Fruit fly (Drosophila melanogaster) whole organism, embryonic: ENCODE measurements around the gene Ccz1.

Experiments
- B-H1 ChIP-seq: fragments of 200-800 bp; sonication (Bioruptor generic); IDR thresholded peaks from 3 replicates; pipeline ENCODE4 v1.3.6; 2022; ENCODE audit warnings: missing biosample characterization, missing genetic modification characterization
- CG10366 ChIP-seq: fragments of 200-800 bp; sonication (Bioruptor generic); IDR thresholded peaks from 2 replicates; pipeline ENCODE4 v1.3.6; 2022; ENCODE audit warnings: missing biosample characterization, missing genetic modification characterization
- CG10979 ChIP-seq: fragments of 200-800 bp; sonication (Bioruptor generic); optimal IDR thresholded peaks from 2 replicates; lab custom pipeline; 2018; ENCODE audit warnings: missing biosample characterization, mild to moderate bottlenecking, missing genetic modification characterization, moderate library complexity
- CG11247 ChIP-seq: fragments of 200-800 bp; sonication (Bioruptor generic); IDR thresholded peaks from 2 replicates; pipeline ENCODE4 v1.3.6; 2022; ENCODE audit warnings: missing biosample characterization, missing genetic modification characterization
- CG12659 ChIP-seq: fragments of 200-800 bp; sonication (Bioruptor generic); optimal IDR thresholded peaks from 3 replicates; lab custom pipeline; 2017; ENCODE audit warnings: mild to moderate bottlenecking, missing biosample characterization, missing genetic modification reagents, missing genetic modification characterization
- CG13287 ChIP-seq: fragments of 200-800 bp; sonication (Bioruptor generic); IDR thresholded peaks from 2 replicates; pipeline ENCODE4 v1.3.6; 2022; ENCODE audit warnings: missing biosample characterization, missing genetic modification characterization; ENCODE audit not compliant: partially characterized antibody
- CG13424 ChIP-seq: fragments of 200-800 bp; sonication (Bioruptor generic); optimal IDR thresholded peaks from 2 replicates; lab custom pipeline; 2019; ENCODE audit warnings: missing biosample characterization, mild to moderate bottlenecking, missing genetic modification characterization, moderate library complexity
- CG1529 ChIP-seq: fragments of 200-800 bp; sonication (Bioruptor generic); optimal IDR thresholded peaks from 3 replicates; lab custom pipeline; 2018; ENCODE audit warnings: missing biosample characterization, missing genetic modification characterization
- CG15514 ChIP-seq: fragments of 200-800 bp; sonication (Bioruptor generic); optimal IDR thresholded peaks from 3 replicates; lab custom pipeline; 2017; ENCODE audit warnings: missing biosample characterization, missing genetic modification characterization, mild to moderate bottlenecking, moderate library complexity, missing genetic modification reagents
- CG17612 ChIP-seq: fragments of 200-800 bp; sonication (Bioruptor generic); IDR thresholded peaks from 2 replicates; pipeline ENCODE4 v1.3.6; 2022; ENCODE audit warnings: missing biosample characterization, missing genetic modification characterization
- CG17912 ChIP-seq: fragments of 200-800 bp; sonication (Bioruptor generic); optimal IDR thresholded peaks from 2 replicates; lab custom pipeline; 2018; ENCODE audit warnings: missing biosample characterization, mild to moderate bottlenecking, missing genetic modification characterization
- CG1832 ChIP-seq: fragments of 200-800 bp; sonication (Bioruptor generic); optimal IDR thresholded peaks from 2 replicates; lab custom pipeline; 2017; ENCODE audit warnings: missing biosample characterization, mild to moderate bottlenecking, missing genetic modification characterization, inconsistent platforms
- CG3407 ChIP-seq: fragments of 200-800 bp; sonication (Bioruptor generic); optimal IDR thresholded peaks from 2 replicates; lab custom pipeline; 2018; ENCODE audit warnings: missing biosample characterization, mild to moderate bottlenecking, missing genetic modification characterization
- CG3726 ChIP-seq: fragments of 200-800 bp; sonication (Bioruptor generic); IDR thresholded peaks from 3 replicates; pipeline ENCODE4, ENCODE4 v1.3.6; 2022; ENCODE audit warnings: missing biosample characterization, missing genetic modification characterization
- CG6175 ChIP-seq: fragments of 200-800 bp; sonication (Bioruptor generic); IDR thresholded peaks from 3 replicates; pipeline ENCODE4 v1.3.6; 2022; ENCODE audit warnings: missing biosample characterization, missing genetic modification characterization
- CG6683 ChIP-seq: fragments of 200-800 bp; sonication (Bioruptor generic); optimal IDR thresholded peaks from 2 replicates; lab custom pipeline; 2017; ENCODE audit warnings: missing biosample characterization, mild to moderate bottlenecking, missing genetic modification characterization, missing genetic modification reagents
- CG6854 ChIP-seq: fragments of 200-800 bp; sonication (Bioruptor generic); optimal IDR thresholded peaks from 3 replicates; lab custom pipeline; 2017; ENCODE audit warnings: missing biosample characterization, mild to moderate bottlenecking, missing genetic modification characterization
- CG7372 ChIP-seq: fragments of 200-800 bp; sonication (Bioruptor generic); IDR thresholded peaks from 2 replicates; pipeline ENCODE4 v1.3.6; 2022; ENCODE audit warnings: missing biosample characterization, missing genetic modification characterization
- CG7963 ChIP-seq: fragments of 200-800 bp; sonication (Bioruptor generic); IDR thresholded peaks from 3 replicates; pipeline ENCODE4 v1.3.6; 2022; ENCODE audit warnings: missing biosample characterization, missing genetic modification characterization; ENCODE audit not compliant: partially characterized antibody
- CG8765 ChIP-seq: fragments of 200-800 bp; sonication (Bioruptor generic); IDR thresholded peaks from 2 replicates; pipeline ENCODE4 v1.3.6; 2022; ENCODE audit warnings: missing biosample characterization, missing genetic modification characterization
- CG9727 ChIP-seq: fragments of 200-800 bp; sonication (Bioruptor generic); optimal IDR thresholded peaks from 3 replicates; lab custom pipeline; 2017; ENCODE audit warnings: missing biosample characterization, mild to moderate bottlenecking, missing genetic modification characterization
- CoRest ChIP-seq: fragments of 200-800 bp; sonication (Bioruptor generic); optimal IDR thresholded peaks from 3 replicates; lab custom pipeline; 2018; ENCODE audit warnings: missing biosample characterization, mild to moderate bottlenecking, missing genetic modification characterization, moderate library complexity
- H2.0 ChIP-seq: fragments of 200-800 bp; sonication (Bioruptor generic); IDR thresholded peaks from 2 replicates; pipeline ENCODE4 v1.3.6; 2022; ENCODE audit warnings: missing biosample characterization, missing genetic modification characterization
- HmgZ ChIP-seq: fragments of 200-800 bp; sonication (Bioruptor generic); optimal IDR thresholded peaks from 2 replicates; lab custom pipeline; 2018; ENCODE audit warnings: missing biosample characterization, mild to moderate bottlenecking, missing genetic modification characterization
- Lim3 ChIP-seq: fragments of 200-800 bp; sonication (Bioruptor generic); IDR thresholded peaks from 2 replicates; pipeline ENCODE4 v1.3.6; 2022; ENCODE audit warnings: missing biosample characterization, missing genetic modification characterization
- Nf-YC ChIP-seq: fragments of 200-800 bp; optimal IDR thresholded peaks from 3 replicates; lab custom pipeline; 2019; ENCODE audit warnings: missing biosample characterization, mild to moderate bottlenecking, missing genetic modification characterization, moderate library complexity
- Opbp ChIP-seq: fragments of 200-800 bp; sonication (Bioruptor generic); IDR thresholded peaks from 3 replicates; pipeline ENCODE4 v1.3.6; 2022; ENCODE audit warnings: missing biosample characterization, missing genetic modification characterization; ENCODE audit not compliant: partially characterized antibody
- Side ChIP-seq: fragments of 200-800 bp; sonication (Bioruptor generic); optimal IDR thresholded peaks from 2 replicates; lab custom pipeline; 2016; ENCODE audit warnings: missing biosample characterization, missing genetic modification characterization
- Tbp ChIP-seq: fragments of >200 bp; optimal IDR thresholded peaks from 2 replicates; lab custom pipeline; 2018; ENCODE audit warnings: missing biosample characterization, missing genetic modification characterization
- ap ChIP-seq: fragments of 200-800 bp; sonication (Bioruptor generic); IDR thresholded peaks from 2 replicates; pipeline ENCODE4 v1.3.6; 2022; ENCODE audit warnings: missing biosample characterization, missing genetic modification characterization
- bcd ChIP-seq: fragments of 200-800 bp; sonication (Bioruptor generic); optimal IDR thresholded peaks from 2 replicates; lab custom pipeline; 2017; ENCODE audit warnings: missing biosample characterization, mild to moderate bottlenecking, missing genetic modification characterization
- cas ChIP-seq: fragments of 200-800 bp; sonication (Bioruptor generic); IDR thresholded peaks from 2 replicates; pipeline ENCODE4 v1.3.6; 2022; ENCODE audit warnings: missing biosample characterization, missing genetic modification characterization
- chif ChIP-seq, 2 experiments: fragments of 200-800 bp; sonication (Bioruptor generic); optimal IDR thresholded peaks; 3 replicates each; lab custom pipeline; 2016; ENCODE audit warnings: missing biosample characterization in 2 of 2, missing genetic modification characterization in 2 of 2
- ci ChIP-seq: fragments of 200-800 bp; sonication (Bioruptor generic); IDR thresholded peaks from 3 replicates; pipeline ENCODE4 v1.3.6; 2022; ENCODE audit warnings: missing biosample characterization, missing genetic modification characterization
- corto ChIP-seq: fragments of 200-800 bp; sonication (Bioruptor generic); optimal IDR thresholded peaks from 2 replicates; lab custom pipeline; 2016; ENCODE audit warnings: missing biosample characterization, mild to moderate bottlenecking, missing genetic modification characterization, moderate library complexity
- crp ChIP-seq, 2 experiments: fragments of 200-800 bp; sonication (Bioruptor generic); optimal IDR thresholded peaks; 2 replicates in 1 of 2; 3 replicates in 1 of 2; lab custom pipeline; 2017; ENCODE audit warnings: missing biosample characterization in 2 of 2, missing genetic modification characterization in 2 of 2, mild to moderate bottlenecking in 1 of 2, moderate library complexity in 1 of 2
- disco-r ChIP-seq: fragments of 200-800 bp; sonication (Bioruptor generic); optimal IDR thresholded peaks from 2 replicates; lab custom pipeline; 2016; ENCODE audit warnings: missing biosample characterization, missing genetic modification characterization
- dysf ChIP-seq: fragments of 200-800 bp; sonication (Bioruptor generic); IDR thresholded peaks from 3 replicates; pipeline ENCODE4 v1.3.6; 2022; ENCODE audit warnings: missing biosample characterization, missing genetic modification characterization
- ham ChIP-seq: fragments of 200-800 bp; sonication (Bioruptor generic); IDR thresholded peaks from 2 replicates; pipeline ENCODE4 v1.3.6; 2022; ENCODE audit warnings: missing biosample characterization, missing genetic modification characterization
- hb ChIP-seq: fragments of 200-800 bp; sonication (Bioruptor generic); IDR thresholded peaks from 3 replicates; pipeline ENCODE4 v1.3.6; 2022; ENCODE audit warnings: missing biosample characterization, missing genetic modification characterization; ENCODE audit not compliant: partially characterized antibody
- klu ChIP-seq: fragments of 200-800 bp; sonication (Bioruptor generic); IDR thresholded peaks from 2 replicates; pipeline ENCODE4 v1.3.6; 2022; ENCODE audit warnings: missing biosample characterization, missing genetic modification characterization
- lmd ChIP-seq: fragments of 200-800 bp; sonication (Bioruptor generic); IDR thresholded peaks from 2 replicates; pipeline ENCODE4 v1.3.6; 2022; ENCODE audit warnings: missing biosample characterization, missing genetic modification characterization
- onecut ChIP-seq: fragments of 200-800 bp; sonication (Bioruptor generic); IDR thresholded peaks from 2 replicates; pipeline ENCODE4 v1.3.6; 2022; ENCODE audit warnings: missing biosample characterization, missing genetic modification characterization
- run ChIP-seq: fragments of 200-800 bp; sonication (Bioruptor generic); optimal IDR thresholded peaks from 3 replicates; lab custom pipeline; 2018; ENCODE audit warnings: missing biosample characterization, mild to moderate bottlenecking, missing genetic modification characterization
- sisA ChIP-seq: fragments of 200-800 bp; sonication (Bioruptor generic); IDR thresholded peaks from 2 replicates; pipeline ENCODE4 v1.3.6; 2022; ENCODE audit warnings: missing biosample characterization, missing genetic modification characterization
- slp2 ChIP-seq: fragments of 200-800 bp; sonication (Bioruptor generic); optimal IDR thresholded peaks from 2 replicates; lab custom pipeline; 2016; ENCODE audit warnings: missing biosample characterization, missing genetic modification characterization
- tap ChIP-seq: fragments of 200-800 bp; optimal IDR thresholded peaks from 3 replicates; lab custom pipeline; 2019; ENCODE audit warnings: missing biosample characterization, mild to moderate bottlenecking, missing genetic modification characterization, moderate library complexity
- tll ChIP-seq, 2 experiments: fragments of 200-800 bp in 1 of 2; fragments of >200 bp in 1 of 2; sonication (Bioruptor generic) in 1 of 2; optimal IDR thresholded peaks; 2 replicates each; lab custom pipeline; 2017 to 2019; ENCODE audit warnings: missing biosample characterization in 2 of 2, missing genetic modification characterization in 2 of 2, mild to moderate bottlenecking in 1 of 2, moderate library complexity in 1 of 2
- wek ChIP-seq: fragments of 200-800 bp; sonication (Bioruptor generic); optimal IDR thresholded peaks from 3 replicates; lab custom pipeline; 2018; ENCODE audit warnings: missing biosample characterization, mild to moderate bottlenecking, missing genetic modification characterization, moderate library complexity

The Ccz1 gene

DNA sequence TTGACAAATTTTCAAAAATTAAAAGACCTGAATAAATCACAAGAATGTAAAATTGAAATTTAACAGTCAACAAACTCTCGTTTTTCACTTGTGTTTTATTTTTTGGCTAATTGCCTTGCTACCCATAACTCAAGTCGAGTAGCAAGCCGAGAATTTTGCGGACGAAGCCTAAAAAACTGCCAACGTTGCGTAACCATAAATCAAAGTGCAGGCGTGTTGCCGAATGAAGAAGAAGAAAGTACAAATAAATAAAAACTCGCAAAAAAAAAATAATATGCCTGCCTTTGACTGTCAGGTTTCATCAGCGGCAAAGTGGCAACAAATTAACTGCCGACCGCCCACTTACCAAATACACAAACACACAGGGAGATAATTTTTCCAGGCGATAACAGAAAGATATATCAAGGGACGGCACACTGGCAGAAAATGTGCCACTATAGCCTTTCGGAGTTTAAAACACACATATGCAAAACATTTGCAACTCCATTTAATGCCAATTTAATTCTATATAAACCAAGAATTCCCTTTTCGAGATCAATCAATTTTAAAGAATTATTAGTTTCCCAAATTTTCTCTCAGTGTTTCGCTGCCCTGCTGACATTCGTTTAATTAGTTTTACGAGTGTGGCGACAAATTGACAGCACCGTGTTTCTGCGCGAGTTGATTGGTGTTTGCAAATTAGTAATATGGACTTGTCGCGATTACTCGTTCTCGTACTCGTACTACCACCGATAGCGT, 29.4 kb upstream of the Ccz1 start (continued):
- peak; percentile 90 for TF ChIP-seq CG13424 (tag; lab: Kevin White, UChicago)
- TF ChIP-seq CG11247 (GFP tag; lab: Robert Waterston, UW), result peak; percentile 83
- TF ChIP-seq corto (GFP tag; lab: Kevin White, UChicago), result peak; percentile 31
- TF ChIP-seq klu (GFP tag; lab: Robert Waterston, UW), result peak; percentile 79
- peak; percentile 79 for TF ChIP-seq ham (GFP tag; lab: Robert Waterston, UW)
- peak; percentile 80 for TF ChIP-seq H2.0 (GFP tag; lab: Robert Waterston, UW)
- TF ChIP-seq onecut (GFP tag; lab: Robert Waterston, UW), result peak; percentile 72
- TF ChIP-seq Opbp (GFP tag; lab: Robert Waterston, UW), result no peak
- TF ChIP-seq CG8765 (GFP tag; lab: Robert Waterston, UW), result peak; percentile 51; the same call in 1 of the 2 replicates
- peak; percentile 95 for TF ChIP-seq HmgZ (tag; lab: Kevin White, UChicago)
- TF ChIP-seq CG3407, result peak; percentile 32
- TF ChIP-seq CG1529 (GFP tag; lab: Kevin White, UChicago), result peak; percentile 56
- TF ChIP-seq Nf-YC, result peak; percentile 70
- no peak for TF ChIP-seq CG1832 (GFP tag; lab: Kevin White, UChicago)
- TF ChIP-seq wek (GFP tag; lab: Kevin White, UChicago), result peak; percentile 56
- TF ChIP-seq tll (GFP tag; optimal IDR thresholded peaks at IDR 0.05; lab: Kevin White, UChicago), result no peak
- peak; percentile 90 for TF ChIP-seq CG10366 (GFP tag; lab: Robert Waterston, UW)
- TF ChIP-seq CG6175 (GFP tag; lab: Robert Waterston, UW), result peak; percentile 86
- TF ChIP-seq CG6683, result peak; percentile 77
- peak; percentile 84 for TF ChIP-seq Side (GFP tag; lab: Kevin White, UChicago)
- peak; percentile 88 for TF ChIP-seq lmd (GFP tag; lab: Robert Waterston, UW)
- peak; percentile 71; the same call in 1 of the 2 replicates for TF ChIP-seq CG17612 (GFP tag; lab: Robert Waterston, UW)
- TF ChIP-seq dysf (GFP tag; lab: Robert Waterston, UW), result peak; percentile 90
- peak; percentile 54 for TF ChIP-seq run (tag; lab: Kevin White, UChicago)
- TF ChIP-seq CG7963, result no peak
- peak; percentile 83 for TF ChIP-seq CG15514 (GFP tag; lab: Kevin White, UChicago)
- TF ChIP-seq CG17912 (GFP tag; lab: Kevin White, UChicago), result peak; percentile 20
- peak; percentile 67 for TF ChIP-seq disco-r (GFP tag; lab: Kevin White, UChicago)
- peak; percentile 81 for TF ChIP-seq tap (tag; lab: Kevin White, UChicago)
- no peak for TF ChIP-seq CG13287
- no peak for TF ChIP-seq CG10979
- no peak for TF ChIP-seq Tbp (GFP tag; lab: Kevin White, UChicago)
- peak; percentile 85 for TF ChIP-seq bcd (GFP tag; lab: Kevin White, UChicago)
- TF ChIP-seq cas, result peak; percentile 81
- peak; percentile 79 to 82 for TF ChIP-seq chif (GFP tag; optimal IDR thresholded peaks at IDR 0.05; lab: Kevin White, UChicago)
- TF ChIP-seq sisA, result peak; percentile 87
- TF ChIP-seq crp (GFP tag; optimal IDR thresholded peaks at IDR 0.05; lab: Kevin White, UChicago), result peak in 1 of 2 experiments; percentile 37
- peak; percentile 69 for TF ChIP-seq B-H1
- peak; percentile 88 for TF ChIP-seq CG9727 (GFP tag; lab: Kevin White, UChicago)
- peak; percentile 94 for TF ChIP-seq CG12659
- TF ChIP-seq ci (GFP tag; lab: Robert Waterston, UW), result peak; percentile 92
- peak; percentile 83 for TF ChIP-seq CG7372 (GFP tag; lab: Robert Waterston, UW)
- no peak for TF ChIP-seq hb
- TF ChIP-seq ap (GFP tag; lab: Robert Waterston, UW), result peak; percentile 73
- peak; percentile 67 for TF ChIP-seq CG6854 (GFP tag; lab: Kevin White, UChicago)
- TF ChIP-seq CoRest (tag; lab: Kevin White, UChicago), result peak; percentile 90
- peak; percentile 76; the same call in 2 of the 3 replicates for TF ChIP-seq CG3726 (GFP tag; lab: Robert Waterston, UW)
- peak; percentile 81 for TF ChIP-seq Lim3
- TF ChIP-seq slp2 (GFP tag; lab: Kevin White, UChicago), result peak; percentile 66
